Worm (Caenorhabditis elegans): Measurements from ENCODE around the gene tag-278.

Gene tag-278

ce11 chrX:3680544-3681214 is 8.3 kb downstream of the tag-278 start, which contains the start of gene tsp-17:
TSS of gene tsp-17 (plus strand) at chrX:3681164.
- TF ChIP-seq madf-6 (GFP tag; IDR thresholded peaks at IDR 0.05): no peak

ce11 chrX:3678507-3679175 is 10.4 kb downstream of the tag-278 start, which contains the start of gene tag-52:
TSS of gene tag-52 (minus strand) at chrX:3678557.
- TF ChIP-seq zfh-2 (GFP tag; conservative IDR thresholded peaks at IDR 0.05) (peak; percentile 66), lin-54 (GFP tag; optimal IDR thresholded peaks at IDR 0.05) (peak; percentile 24), tbx-9 (tag; optimal IDR thresholded peaks at IDR 0.05; ENCODE audit: borderline replicate concordance) (no peak), chd-7 (tag; optimal IDR thresholded peaks at IDR 0.05) (peak; percentile 58), efl-1 (GFP tag; optimal IDR thresholded peaks at IDR 0.05) (peak; percentile 20), T07F8.4 (tag; optimal IDR thresholded peaks at IDR 0.05) (no peak), K12H6.12 (tag; optimal IDR thresholded peaks at IDR 0.05) (peak; percentile 57), sptf-2 (GFP tag; optimal IDR thresholded peaks at IDR 0.05) (no peak), nhr-80 (tag; optimal IDR thresholded peaks at IDR 0.05) (peak; percentile 54), nfya-1 (tag; optimal IDR thresholded peaks at IDR 0.05; ENCODE audit: borderline replicate concordance, insufficient read depth) (no peak), zim-3 (tag; optimal IDR thresholded peaks at IDR 0.05) (no peak), egl-18 (GFP tag; IDR thresholded peaks at IDR 0.05) (no peak), sdz-38 (tag; optimal IDR thresholded peaks at IDR 0.05) (no peak), dpl-1 (GFP tag; optimal IDR thresholded peaks at IDR 0.05) (no peak), madf-8 (GFP tag; conservative IDR thresholded peaks at IDR 0.05) (no peak), atf-7 (tag; optimal IDR thresholded peaks at IDR 0.05) (peak; percentile 8), dox-1 (GFP tag; IDR thresholded peaks at IDR 0.05) (peak; percentile 48; the same call in 1 of the 2 replicates), die-1 (tag; optimal IDR thresholded peaks at IDR 0.05) (no peak), mcd-1 (GFP tag; IDR thresholded peaks at IDR 0.05) (peak; percentile 72), Y67H2A.10 (GFP tag; conservative IDR thresholded peaks at IDR 0.05) (no peak), ama-1 (optimal IDR thresholded peaks at IDR 0.05) (no peak), ama-1 (GFP tag; optimal IDR thresholded peaks at IDR 0.05) (no peak), ztf-26 (tag; optimal IDR thresholded peaks at IDR 0.05) (peak; percentile 21), ceh-27 (GFP tag; optimal IDR thresholded peaks at IDR 0.05) (peak; percentile 68)

DNA sequence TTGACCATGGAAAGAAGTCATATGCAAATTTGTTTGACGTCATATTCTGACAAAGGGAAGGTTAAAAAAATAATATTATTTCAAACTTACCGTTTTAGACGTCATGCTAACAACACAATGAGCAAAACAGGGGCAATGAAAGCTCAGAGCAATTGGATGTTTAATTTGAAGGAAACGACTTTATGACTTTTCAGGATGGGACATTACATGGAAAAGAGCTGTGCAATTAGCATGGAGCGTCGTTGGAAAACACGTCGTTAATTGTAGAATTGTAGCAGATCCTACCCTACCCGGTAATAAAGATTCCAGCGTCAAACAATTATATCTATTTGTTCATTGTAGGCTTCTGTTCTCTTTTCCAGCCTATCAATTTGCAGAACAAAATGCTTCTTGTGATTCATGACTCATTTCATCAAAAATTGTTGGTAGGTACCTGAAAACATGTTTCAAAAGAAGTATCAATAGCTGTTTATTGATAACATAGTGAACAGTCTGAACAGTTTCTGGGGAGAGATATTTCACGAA is 15.4 kb downstream of the tag-278 start, which contains the start of gene ceh-63:
Gene ceh-63, minus strand, starts transcription at position 475 of the 525 bp plus-strand sequence.
- TF ChIP-seq gei-17 (GFP tag; optimal IDR thresholded peaks at IDR 0.05) (no peak), bed-1 (GFP tag; IDR thresholded peaks at IDR 0.05) (no peak), hlh-26 (GFP tag; conservative IDR thresholded peaks at IDR 0.05) (no peak), madf-6 (GFP tag; IDR thresholded peaks at IDR 0.05) (no peak), tbp1 (GFP tag; optimal IDR thresholded peaks at IDR 0.05) (no peak), tbx-9 (tag; optimal IDR thresholded peaks at IDR 0.05; ENCODE audit: borderline replicate concordance) (no peak), B0035.1 (tag; optimal IDR thresholded peaks at IDR 0.05) (no peak), ceh-100 (GFP tag; IDR thresholded peaks at IDR 0.05) (no peak), lag-1 (GFP tag; IDR thresholded peaks at IDR 0.05) (no peak), lsy-27 (tag; optimal IDR thresholded peaks at IDR 0.05; ENCODE audit: borderline replicate concordance, insufficient read depth) (no peak), nhr-90 (tag; optimal IDR thresholded peaks at IDR 0.05) (no peak), nhr-120 (GFP tag; IDR thresholded peaks at IDR 0.05) (no peak), atf-7 (tag; optimal IDR thresholded peaks at IDR 0.05) (no peak)

Data from whole organism, young adult.